Fruit fly (Drosophila melanogaster) Kc167 (cell line): ENCODE measurements around the gene ATP8B.

Experiments
- Sin3A ChIP-seq: fragments of >200 bp; optimal IDR thresholded peaks from 2 replicates; lab custom pipeline; 2018; ENCODE audit warnings: missing external identifiers
- psq ChIP-seq: fragments of >200 bp; optimal IDR thresholded peaks from 2 replicates; lab custom pipeline; 2017; ENCODE audit warnings: missing external identifiers
- ttk ChIP-seq: sonication (Bioruptor generic); optimal IDR thresholded peaks from 2 replicates; lab custom pipeline; 2017; ENCODE audit warnings: missing external identifiers

DNA sequence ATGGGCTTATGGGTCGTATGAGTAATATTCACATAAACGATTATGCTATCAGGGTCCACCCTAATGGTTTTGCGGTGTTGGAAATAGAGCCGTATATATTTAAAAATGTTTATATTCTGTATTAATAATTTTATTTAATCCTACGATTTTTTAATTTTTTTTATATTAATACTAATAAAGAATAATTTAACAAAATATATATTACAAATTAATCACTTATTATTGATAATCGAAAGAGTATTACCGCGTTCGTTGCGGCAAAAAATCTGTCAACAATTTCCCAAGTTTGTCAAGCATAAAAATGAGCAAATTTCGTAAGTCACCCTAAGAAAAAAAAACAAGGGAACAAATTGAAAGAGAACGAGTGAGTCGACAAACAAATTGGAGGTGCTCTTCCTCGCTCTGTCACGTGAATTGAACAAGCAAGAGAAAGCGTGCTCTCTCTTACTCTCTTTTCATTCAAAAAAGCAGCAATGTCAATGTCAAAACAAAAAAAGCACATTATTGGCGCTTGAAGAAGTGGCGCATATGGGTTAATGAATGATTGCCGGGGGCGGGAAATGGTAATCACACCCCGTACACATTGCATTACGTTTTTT, 9.9 kb downstream of the ATP8B start:
- no peak for TF ChIP-seq psq
- no peak for TF ChIP-seq ttk (lab: Kevin White, UChicago)
- TF ChIP-seq Sin3A (lab: Kevin White, UChicago), result no peak
